Worm (Caenorhabditis elegans) whole organism, mixed stage, embryonic: Measurements from ENCODE around the gene K03B8.11.

ENCODE experiments used
- elt-3 ChIP-seq: fragments of 150-350 bp; optimal IDR thresholded peaks from 2 replicates; lab custom pipeline; 2014; ENCODE audit warnings: missing biosample characterization, missing genetic modification characterization
- snpc-4 ChIP-seq: fragments of 150-350 bp; optimal IDR thresholded peaks from 2 replicates; lab custom pipeline; 2014; ENCODE audit warnings: missing biosample characterization, missing genetic modification characterization
- sptf-1 ChIP-seq: sonication (generic microtip); optimal IDR thresholded peaks from 2 replicates; lab custom pipeline; 2017; ENCODE audit warnings: mild to moderate bottlenecking, missing genetic modification characterization, moderate library complexity, missing compliant biosample characterization
- unc-120 ChIP-seq: sonication (generic microtip); optimal IDR thresholded peaks from 2 replicates; lab custom pipeline; 2017; ENCODE audit warnings: missing genetic modification characterization, missing compliant biosample characterization; ENCODE audit not compliant: poor library complexity, severe bottlenecking
- unc-62 ChIP-seq: fragments of 150-350 bp; optimal IDR thresholded peaks from 2 replicates; lab custom pipeline; 2014; ENCODE audit warnings: missing biosample characterization, missing genetic modification reagents, missing genetic modification characterization

DNA sequence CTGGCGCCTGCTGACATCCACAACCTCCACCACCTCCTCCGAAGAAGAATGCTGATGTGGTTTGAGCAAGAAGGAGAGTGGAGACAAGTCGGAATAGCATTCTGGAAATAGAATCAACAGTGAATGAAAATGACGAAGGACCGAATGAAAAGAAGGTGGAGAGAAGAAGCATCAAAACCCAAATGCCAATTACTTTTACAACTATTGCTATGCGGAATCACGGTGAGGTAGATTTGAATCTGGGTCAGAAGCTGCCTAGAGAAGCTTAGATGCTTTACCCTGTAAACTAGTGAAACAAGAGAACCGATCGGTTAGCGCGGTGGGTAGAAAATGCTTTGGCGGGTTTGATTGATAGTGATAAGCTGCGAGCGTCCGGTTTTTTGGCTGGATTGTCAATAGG is 43.4 kb downstream of the K03B8.11 start, which contains the start of gene grl-7:
- no peak for TF ChIP-seq snpc-4
- no peak for TF ChIP-seq unc-62 (GFP tag; lab: Kevin White, UChicago)
- no peak for TF ChIP-seq sptf-1
- no peak for TF ChIP-seq unc-120 (tag; lab: Kevin White, UChicago)
- TF ChIP-seq elt-3 (tag; lab: Kevin White, UChicago) = no peak
